Fruit fly (Drosophila melanogaster) whole organism, pupa: Measurements from ENCODE around the gene Naa80.
A peak's percentile ranks its signal among the peaks of the same experiment; 100 is the strongest.

ENCODE experiments used
- CG10348 ChIP-seq: fragments of 200-800 bp; sonication (Bioruptor generic); IDR thresholded peaks from 2 replicates; pipeline ENCODE4 v1.3.6; 2022; ENCODE audit warnings: missing biosample characterization, missing genetic modification characterization
- CG12605 ChIP-seq: fragments of 200-800 bp; sonication (Bioruptor generic); IDR thresholded peaks from 2 replicates; pipeline ENCODE4 v1.3.6; 2022; ENCODE audit warnings: missing biosample characterization, missing genetic modification characterization
- CG13204 ChIP-seq: fragments of 200-800 bp; sonication (Bioruptor generic); optimal IDR thresholded peaks from 2 replicates; lab custom pipeline; 2018; ENCODE audit warnings: missing biosample characterization, mild to moderate bottlenecking, missing genetic modification characterization, moderate library complexity
- CG14655 ChIP-seq: fragments of 200-800 bp; sonication (Bioruptor generic); optimal IDR thresholded peaks from 3 replicates; lab custom pipeline; 2017; ENCODE audit warnings: mild to moderate bottlenecking, missing biosample characterization, missing genetic modification reagents, missing genetic modification characterization
- CG15710 ChIP-seq: fragments of 200-800 bp; sonication (Bioruptor generic); optimal IDR thresholded peaks from 2 replicates; lab custom pipeline; 2018; ENCODE audit warnings: missing biosample characterization, mild to moderate bottlenecking, missing genetic modification characterization, moderate library complexity
- CG17806 ChIP-seq: fragments of 200-800 bp; sonication (Bioruptor generic); optimal IDR thresholded peaks from 2 replicates; lab custom pipeline; 2018; ENCODE audit warnings: missing biosample characterization, mild to moderate bottlenecking, missing genetic modification characterization, moderate library complexity
- CG32121 ChIP-seq: fragments of 200-800 bp; sonication (Bioruptor generic); IDR thresholded peaks from 2 replicates; pipeline ENCODE4 v1.3.6; 2022; ENCODE audit warnings: missing biosample characterization, missing genetic modification characterization
- CG34367 ChIP-seq: fragments of 200-800 bp; sonication (Bioruptor generic); optimal IDR thresholded peaks from 2 replicates; lab custom pipeline; 2018; ENCODE audit warnings: missing biosample characterization, mild to moderate bottlenecking, missing genetic modification characterization
- CG4496 ChIP-seq: fragments of 200-800 bp; sonication (Bioruptor generic); IDR thresholded peaks from 3 replicates; pipeline ENCODE4 v1.3.6; 2022; ENCODE audit warnings: missing biosample characterization, missing genetic modification characterization
- CG8159 ChIP-seq: fragments of 200-800 bp; sonication (Bioruptor generic); optimal IDR thresholded peaks from 3 replicates; lab custom pipeline; 2018; ENCODE audit warnings: missing biosample characterization, mild to moderate bottlenecking, missing genetic modification characterization, moderate library complexity
- CG8301 ChIP-seq: fragments of 200-800 bp; sonication (Bioruptor generic); optimal IDR thresholded peaks from 2 replicates; lab custom pipeline; 2018; ENCODE audit warnings: missing biosample characterization, mild to moderate bottlenecking, missing genetic modification characterization
- CG9948 ChIP-seq: fragments of 200-800 bp; sonication (Bioruptor generic); optimal IDR thresholded peaks from 2 replicates; lab custom pipeline; 2018; ENCODE audit warnings: missing biosample characterization, mild to moderate bottlenecking, missing genetic modification characterization, moderate library complexity
- D1 ChIP-seq: fragments of 200-800 bp; sonication (Bioruptor generic); optimal IDR thresholded peaks from 2 replicates; lab custom pipeline; 2018; ENCODE audit warnings: missing biosample characterization, mild to moderate bottlenecking, missing genetic modification characterization, moderate library complexity
- EcR ChIP-seq: fragments of 200-800 bp; sonication (Bioruptor generic); optimal IDR thresholded peaks from 3 replicates; lab custom pipeline; 2019; ENCODE audit warnings: missing biosample characterization, missing genetic modification characterization, mild to moderate bottlenecking, moderate library complexity, missing genetic modification reagents
- Ets98B ChIP-seq: fragments of 200-800 bp; sonication (Bioruptor generic); IDR thresholded peaks from 2 replicates; pipeline ENCODE4 v1.3.6; 2022; ENCODE audit warnings: missing biosample characterization, missing genetic modification characterization
- Pif1A ChIP-seq: fragments of 200-800 bp; sonication (Bioruptor generic); optimal IDR thresholded peaks from 3 replicates; lab custom pipeline; 2016; ENCODE audit warnings: missing biosample characterization, missing genetic modification characterization
- Pif1B ChIP-seq: fragments of 200-800 bp; sonication (Bioruptor generic); optimal IDR thresholded peaks from 3 replicates; lab custom pipeline; 2016; ENCODE audit warnings: missing biosample characterization, missing genetic modification characterization
- Snoo ChIP-seq: fragments of 200-800 bp; sonication (Bioruptor generic); optimal IDR thresholded peaks from 3 replicates; lab custom pipeline; 2017; ENCODE audit warnings: missing biosample characterization, mild to moderate bottlenecking, missing genetic modification characterization, inconsistent platforms
- fd96Ca ChIP-seq: fragments of 200-800 bp; sonication (Bioruptor generic); IDR thresholded peaks from 3 replicates; pipeline ENCODE4 v1.3.6; 2022; ENCODE audit warnings: missing biosample characterization, missing genetic modification characterization
- gl ChIP-seq: fragments of 200-800 bp; sonication (Bioruptor generic); optimal IDR thresholded peaks from 2 replicates; lab custom pipeline; 2018; ENCODE audit warnings: missing biosample characterization, mild to moderate bottlenecking, missing genetic modification characterization
- rn ChIP-seq: fragments of 200-800 bp; sonication (Bioruptor generic); IDR thresholded peaks from 2 replicates; pipeline ENCODE4 v1.3.6; 2022; ENCODE audit warnings: missing biosample characterization, missing genetic modification characterization

The Naa80 gene

DNA sequence ATGACTTTTGCATAAGTTTGCCTTT lies 19.9 kb upstream of the Naa80 start, which contains the start of gene PpD3:
TSS of gene PpD3 (plus strand) at position 1 of the 25 bp plus-strand sequence.
- TF ChIP-seq CG8159 (no peak), CG14655 (GFP tag; lab: Kevin White, UChicago) (no peak), CG13204 (GFP tag; lab: Kevin White, UChicago) (no peak), rn (GFP tag; lab: Robert Waterston, UW) (no peak), CG12605 (GFP tag; lab: Robert Waterston, UW) (no peak), gl (tag; lab: Kevin White, UChicago) (no peak), CG10348 (GFP tag; lab: Robert Waterston, UW) (no peak), CG17806 (tag; lab: Kevin White, UChicago) (no peak), CG15710 (tag; lab: Kevin White, UChicago) (no peak), fd96Ca (GFP tag; lab: Robert Waterston, UW) (no peak), CG9948 (tag; lab: Kevin White, UChicago) (no peak)

- TF ChIP-seq CG8301 (tag; lab: Kevin White, UChicago) = no peak
- no peak for TF ChIP-seq CG32121 (GFP tag; lab: Robert Waterston, UW)
- no peak for TF ChIP-seq CG4496 (GFP tag; lab: Robert Waterston, UW)
- TF ChIP-seq rn (GFP tag; lab: Robert Waterston, UW) = no peak
- no peak for TF ChIP-seq D1 (tag; lab: Kevin White, UChicago)
- no peak for TF ChIP-seq CG8159
- no peak for TF ChIP-seq Ets98B
- no peak for TF ChIP-seq CG14655 (GFP tag; lab: Kevin White, UChicago)
- TF ChIP-seq gl (tag; lab: Kevin White, UChicago) = no peak
- no peak for TF ChIP-seq Pif1B (GFP tag; lab: Kevin White, UChicago)
- TF ChIP-seq Pif1A (GFP tag; lab: Kevin White, UChicago) = no peak
These were observed 19.6 kb upstream of the Naa80 start for dm6 chr3R:9747900-9748663.

DNA sequence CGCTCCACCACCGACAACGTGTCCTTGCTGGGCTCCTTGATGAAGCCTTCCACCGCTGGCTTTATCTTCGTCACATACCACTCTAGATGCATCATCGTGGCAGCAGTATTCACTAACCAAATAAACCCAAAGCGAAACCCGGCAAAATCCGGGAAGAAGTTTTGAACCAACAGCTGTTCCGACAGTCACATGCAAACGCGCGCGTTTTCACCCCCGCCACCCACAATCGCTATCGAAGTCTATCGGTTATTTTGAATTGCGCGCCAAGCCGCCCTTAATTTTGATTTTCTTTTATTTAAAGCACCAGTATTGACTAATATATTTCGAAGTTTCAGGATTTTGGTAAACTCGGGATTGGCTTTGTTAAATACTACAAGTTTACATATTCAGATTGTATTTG lies 13.1 kb upstream of the Naa80 start, which contains the start of gene Tti1:
TSS of gene Tti1 (minus strand) at position 200 of the 400 bp plus-strand sequence.
- no peak for TF ChIP-seq CG8159
- TF ChIP-seq CG14655 (GFP tag; lab: Kevin White, UChicago) = no peak
- no peak for TF ChIP-seq EcR
- TF ChIP-seq fd96Ca (GFP tag; lab: Robert Waterston, UW) = no peak
- no peak for TF ChIP-seq CG4496 (GFP tag; lab: Robert Waterston, UW)
- no peak for TF ChIP-seq CG9948 (tag; lab: Kevin White, UChicago)
- no peak for TF ChIP-seq Pif1B (GFP tag; lab: Kevin White, UChicago)
- no peak for TF ChIP-seq D1 (tag; lab: Kevin White, UChicago)
- no peak for TF ChIP-seq CG12605 (GFP tag; lab: Robert Waterston, UW)
- TF ChIP-seq CG32121 (GFP tag; lab: Robert Waterston, UW) = no peak
- no peak for TF ChIP-seq CG13204 (GFP tag; lab: Kevin White, UChicago)
- TF ChIP-seq CG15710 (tag; lab: Kevin White, UChicago) = no peak
- TF ChIP-seq rn (GFP tag; lab: Robert Waterston, UW) = no peak
- no peak for TF ChIP-seq CG8301 (tag; lab: Kevin White, UChicago)
- TF ChIP-seq gl (tag; lab: Kevin White, UChicago) = no peak

DNA sequence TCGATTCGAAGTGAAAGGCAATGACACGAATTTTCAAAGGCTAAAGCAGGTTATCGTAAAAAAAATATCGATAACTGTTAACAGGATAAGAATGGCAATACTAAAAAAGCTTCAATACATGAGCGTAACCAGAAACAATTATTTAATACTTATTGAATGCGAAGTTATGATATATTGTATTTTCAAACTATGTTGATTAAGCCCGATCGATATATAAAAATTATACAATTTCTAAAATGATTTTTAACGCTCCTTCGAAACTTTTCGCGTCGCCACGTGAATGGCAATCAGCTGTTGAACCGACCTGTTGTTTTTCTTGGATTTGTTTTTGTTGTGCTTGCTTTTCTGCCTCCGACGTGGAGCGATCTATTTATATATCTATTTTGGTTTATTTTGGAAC lies 11.4 kb upstream of the Naa80 start, which contains the start of the genes Alg12 and Rpt3R:
TSS of gene Alg12 (plus strand) at position 305 of the 400 bp plus-strand sequence.
TSS of gene Rpt3R (minus strand) at position 324 of the 400 bp plus-strand sequence.
- TF ChIP-seq CG4496 (GFP tag; lab: Robert Waterston, UW) (no peak), CG8301 (tag; lab: Kevin White, UChicago) (no peak), EcR (peak; percentile 54), CG8159 (no peak)

DNA sequence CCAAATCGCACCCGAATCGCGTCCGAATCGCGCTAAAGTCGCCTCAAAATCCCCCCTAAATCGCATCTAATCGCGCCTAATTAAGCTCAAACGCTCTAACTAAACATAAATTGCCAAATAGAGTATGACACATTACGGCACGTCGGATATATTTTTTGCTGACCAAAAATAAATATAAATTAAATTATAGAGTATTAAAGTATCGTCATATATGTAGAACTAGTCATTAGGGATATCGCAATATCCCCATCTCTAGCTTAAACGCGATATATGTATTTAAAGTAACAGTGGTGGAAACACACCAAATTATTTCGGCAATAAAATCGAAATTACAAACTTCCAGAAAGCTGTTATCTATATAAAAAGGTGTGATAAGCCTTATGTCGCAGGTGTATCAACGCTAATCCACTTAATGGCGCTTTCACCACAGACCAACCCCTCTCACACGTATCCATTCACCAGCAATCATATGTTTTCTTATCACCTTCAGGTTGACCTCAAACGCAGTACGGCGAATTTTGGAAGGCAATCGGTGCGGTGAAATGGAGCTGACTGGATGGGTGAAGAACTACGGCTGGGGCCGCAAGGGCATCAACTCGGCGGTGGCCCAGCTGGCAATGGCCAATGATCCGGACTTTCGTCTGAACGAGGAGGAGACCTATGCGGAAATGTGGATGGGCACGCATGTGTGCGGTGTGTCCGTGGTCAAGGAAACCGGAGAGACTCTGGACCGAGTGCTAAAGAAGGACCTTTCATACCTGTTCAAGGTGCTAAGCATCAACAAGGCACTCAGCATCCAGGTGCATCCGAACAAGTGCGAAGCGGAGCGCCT lies 8.1 kb upstream of the Naa80 start, which contains the start of gene Mpi:
TSS of gene Mpi (plus strand) at position 263 of the 832 bp plus-strand sequence.
- TF ChIP-seq D1 (tag; lab: Kevin White, UChicago) (no peak), Snoo (tag; lab: Kevin White, UChicago) (peak; percentile 33), gl (tag; lab: Kevin White, UChicago) (no peak), CG34367 (tag; lab: Kevin White, UChicago) (no peak), CG17806 (tag; lab: Kevin White, UChicago) (peak; percentile 18), CG4496 (GFP tag; lab: Robert Waterston, UW) (peak; percentile 35; the same call in 1 of the 3 replicates), CG13204 (GFP tag; lab: Kevin White, UChicago) (no peak), CG12605 (GFP tag; lab: Robert Waterston, UW) (no peak), EcR (peak; percentile 64), Pif1A (GFP tag; lab: Kevin White, UChicago) (no peak), rn (GFP tag; lab: Robert Waterston, UW) (no peak), CG8301 (tag; lab: Kevin White, UChicago) (no peak)
